Fruit fly (Drosophila melanogaster): Measurements from ENCODE around the gene mtd.
A peak's percentile ranks its signal among the peaks of the same experiment; 100 is the strongest.

mtd gene

dm6 chr3R:5283360-5283963, 66.8 kb downstream of the mtd start (continued):
- TF ChIP-seq HmgZ (tag; optimal IDR thresholded peaks at IDR 0.05) (peak; percentile 94), kah (GFP tag; optimal IDR thresholded peaks at IDR 0.05) (peak; percentile 74), Atf6 (GFP tag; IDR thresholded peaks at IDR 0.05) (peak; percentile 90), CG13424 (tag; optimal IDR thresholded peaks at IDR 0.05) (peak; percentile 94), ase (GFP tag; IDR thresholded peaks at IDR 0.05) (peak; percentile 70), nmo (GFP tag; optimal IDR thresholded peaks at IDR 0.05) (peak; percentile 92), CG1647 (GFP tag; optimal IDR thresholded peaks at IDR 0.05) (peak; percentile 89), Stat92E (GFP tag; optimal IDR thresholded peaks at IDR 0.05) (peak in 1 of 3 experiments; percentile 10), CG7372 (GFP tag; IDR thresholded peaks at IDR 0.05) (peak; percentile 76), dati (GFP tag; IDR thresholded peaks at IDR 0.05) (peak; percentile 46; the same call in 1 of the 2 replicates), CG11247 (GFP tag; IDR thresholded peaks at IDR 0.05) (peak; percentile 81), CG5180 (GFP tag; optimal IDR thresholded peaks at IDR 0.05) (peak; percentile 89), ssp (GFP tag; IDR thresholded peaks at IDR 0.05) (peak; percentile 69), CG4404 (GFP tag; IDR thresholded peaks at IDR 0.05) (peak; percentile 65), CG8924 (tag; optimal IDR thresholded peaks at IDR 0.05) (peak; percentile 95), CG18619 (GFP tag; optimal IDR thresholded peaks at IDR 0.05) (peak; percentile 92), ab (GFP tag; optimal IDR thresholded peaks at IDR 0.05) (peak; percentile 69), pfk (GFP tag; optimal IDR thresholded peaks at IDR 0.05) (peak; percentile 44), Dip3 (GFP tag; optimal IDR thresholded peaks at IDR 0.05) (peak; percentile 91), ken (GFP tag; IDR thresholded peaks at IDR 0.05) (peak; percentile 82), Med (GFP tag) (peak; percentile 99), CG11093 (GFP tag; IDR thresholded peaks at IDR 0.05) (peak; percentile 70; the same call in 2 of the 3 replicates), GATAe (GFP tag; conservative IDR thresholded peaks at IDR 0.05) (peak; percentile 69; the same call in 1 of the 2 replicates), rib (GFP tag; IDR thresholded peaks at IDR 0.05) (peak; percentile 79), CG1024 (GFP tag; IDR thresholded peaks at IDR 0.05) (0 out of 2 replicates have a peak, but pooled peaks have one; percentile 33), CG15479 (GFP tag; optimal IDR thresholded peaks at IDR 0.05) (no peak), CG1832 (GFP tag; optimal IDR thresholded peaks at IDR 0.05) (no peak), CG32767 (GFP tag; IDR thresholded peaks at IDR 0.05) (peak; percentile 72; the same call in 1 of the 2 replicates), Bgb (GFP tag; IDR thresholded peaks at IDR 0.05; ENCODE audit: partially characterized antibody) (no peak), gcm2 (GFP tag; optimal IDR thresholded peaks at IDR 0.05) (peak; percentile 80), CG32532 (GFP tag; IDR thresholded peaks at IDR 0.05) (peak; percentile 87), CG9727 (GFP tag; optimal IDR thresholded peaks at IDR 0.05) (peak; percentile 93), D19A (tag; optimal IDR thresholded peaks at IDR 0.05) (peak; percentile 86), CG6765 (GFP tag; optimal IDR thresholded peaks at IDR 0.05) (peak; percentile 91), hb (GFP tag; IDR thresholded peaks at IDR 0.05; ENCODE audit: partially characterized antibody) (no peak), ato (GFP tag; IDR thresholded peaks at IDR 0.05; ENCODE audit: partially characterized antibody) (no peak), CG8388 (GFP tag; optimal IDR thresholded peaks at IDR 0.05) (peak; percentile 99), CG7745 (tag; optimal IDR thresholded peaks at IDR 0.05) (no peak), ci (GFP tag; IDR thresholded peaks at IDR 0.05) (peak; percentile 84; the same call in 2 of the 3 replicates), CoRest (tag; optimal IDR thresholded peaks at IDR 0.05) (peak; percentile 94), Atf-2 (GFP tag; optimal IDR thresholded peaks at IDR 0.05) (peak; percentile 88), prd (optimal IDR thresholded peaks at IDR 0.05) (no peak), prd (GFP tag; IDR thresholded peaks at IDR 0.05) (peak; percentile 84), CG2116 (GFP tag; optimal IDR thresholded peaks at IDR 0.05) (peak; percentile 58), Optix (GFP tag; IDR thresholded peaks at IDR 0.05) (peak; percentile 79; the same call in 2 of the 3 replicates), CG14860 (GFP tag; IDR thresholded peaks at IDR 0.05; ENCODE audit: partially characterized antibody) (no peak), gce (GFP tag; IDR thresholded peaks at IDR 0.05) (0 out of 3 replicates have a peak, but pooled peaks have one; percentile 60), CG4617 (GFP tag; optimal IDR thresholded peaks at IDR 0.05; ENCODE audit: borderline replicate concordance) (peak; percentile 51), sima (GFP tag; optimal IDR thresholded peaks at IDR 0.05) (peak; percentile 86)

Measured in whole organism, embryonic.